Fruit fly (Drosophila melanogaster) whole organism, embryonic: Measurements from ENCODE around the gene ct.

Experiments used
- Abd-B ChIP-seq: fragments of 200-800 bp; sonication (Bioruptor generic); optimal IDR thresholded peaks from 2 replicates; lab custom pipeline; 2018; ENCODE audit warnings: missing biosample characterization, mild to moderate bottlenecking, missing genetic modification characterization, moderate library complexity
- Atf3 ChIP-seq: fragments of 200-800 bp; sonication (Bioruptor generic); optimal IDR thresholded peaks from 3 replicates; lab custom pipeline; 2016; ENCODE audit warnings: missing biosample characterization, missing genetic modification characterization
- CG10267 ChIP-seq: fragments of 200-800 bp; sonication (Bioruptor generic); optimal IDR thresholded peaks from 2 replicates; lab custom pipeline; 2018; ENCODE audit warnings: missing biosample characterization, mild to moderate bottlenecking, missing genetic modification characterization, moderate library complexity
- CG10366 ChIP-seq: fragments of 200-800 bp; sonication (Bioruptor generic); IDR thresholded peaks from 2 replicates; pipeline ENCODE4 v1.3.6; 2022; ENCODE audit warnings: missing biosample characterization, missing genetic modification characterization
- CG10979 ChIP-seq: fragments of 200-800 bp; sonication (Bioruptor generic); optimal IDR thresholded peaks from 2 replicates; lab custom pipeline; 2018; ENCODE audit warnings: missing biosample characterization, mild to moderate bottlenecking, missing genetic modification characterization, moderate library complexity
- CG11398 ChIP-seq: fragments of 200-800 bp; sonication (Bioruptor generic); optimal IDR thresholded peaks from 2 replicates; lab custom pipeline; 2016; ENCODE audit warnings: missing biosample characterization, missing genetic modification characterization
- CG13775 ChIP-seq: fragments of 200-800 bp; sonication (Bioruptor generic); optimal IDR thresholded peaks from 3 replicates; lab custom pipeline; 2017; ENCODE audit warnings: missing biosample characterization, mild to moderate bottlenecking, missing genetic modification characterization
- CG14667 ChIP-seq: fragments of 200-800 bp; sonication (Bioruptor generic); IDR thresholded peaks from 2 replicates; pipeline ENCODE4 v1.3.6; 2022; ENCODE audit warnings: missing biosample characterization, missing genetic modification characterization
- CG17829 ChIP-seq: fragments of 200-800 bp; optimal IDR thresholded peaks from 2 replicates; lab custom pipeline; 2019; ENCODE audit warnings: missing biosample characterization, mild to moderate bottlenecking, missing genetic modification characterization, moderate library complexity
- CG1792 ChIP-seq: fragments of 200-800 bp; sonication (Bioruptor generic); optimal IDR thresholded peaks from 2 replicates; lab custom pipeline; 2016; ENCODE audit warnings: missing biosample characterization, missing genetic modification characterization
- CG18619 ChIP-seq: fragments of 200-800 bp; sonication (Bioruptor generic); optimal IDR thresholded peaks from 3 replicates; lab custom pipeline; 2017; ENCODE audit warnings: missing biosample characterization, mild to moderate bottlenecking, missing genetic modification characterization
- CG2129 ChIP-seq: fragments of 200-800 bp; sonication (Bioruptor generic); IDR thresholded peaks from 2 replicates; pipeline ENCODE4 v1.3.6; 2022; ENCODE audit warnings: missing biosample characterization, missing genetic modification characterization; ENCODE audit not compliant: partially characterized antibody
- CG2889 ChIP-seq: fragments of 200-800 bp; sonication (Bioruptor generic); IDR thresholded peaks from 3 replicates; pipeline ENCODE4 v1.3.6; 2022; ENCODE audit warnings: missing biosample characterization, missing genetic modification characterization
- CG31388 ChIP-seq: fragments of 200-800 bp; sonication (Bioruptor generic); optimal IDR thresholded peaks from 2 replicates; lab custom pipeline; 2016; ENCODE audit warnings: missing biosample characterization, missing genetic modification characterization
- CG3838 ChIP-seq: fragments of 200-800 bp; sonication (Bioruptor generic); optimal IDR thresholded peaks from 3 replicates; lab custom pipeline; 2016; ENCODE audit warnings: missing biosample characterization, missing genetic modification characterization
- CG4424 ChIP-seq: fragments of 200-800 bp; sonication (Bioruptor generic); optimal IDR thresholded peaks from 3 replicates; lab custom pipeline; 2016; ENCODE audit warnings: missing biosample characterization, missing genetic modification characterization
- CG6254 ChIP-seq: fragments of 200-800 bp; sonication (Bioruptor generic); optimal IDR thresholded peaks from 3 replicates; lab custom pipeline; 2017; ENCODE audit warnings: mild to moderate bottlenecking, missing biosample characterization, missing genetic modification reagents, missing genetic modification characterization
- CG6791 ChIP-seq: fragments of 200-800 bp; sonication (Bioruptor generic); IDR thresholded peaks from 3 replicates; pipeline ENCODE4 v1.3.6; 2022; ENCODE audit warnings: missing biosample characterization, missing genetic modification characterization; ENCODE audit not compliant: partially characterized antibody
- CG8089 ChIP-seq: fragments of 200-800 bp; sonication (Bioruptor generic); optimal IDR thresholded peaks from 3 replicates; lab custom pipeline; 2016; ENCODE audit warnings: missing biosample characterization, missing genetic modification characterization
- CG8478 ChIP-seq: fragments of >200 bp; optimal IDR thresholded peaks from 2 replicates; lab custom pipeline; 2018
- CG8924 ChIP-seq: fragments of 200-800 bp; optimal IDR thresholded peaks from 3 replicates; lab custom pipeline; 2019; ENCODE audit warnings: missing biosample characterization, mild to moderate bottlenecking, missing genetic modification characterization, moderate library complexity
- CG9797 ChIP-seq: fragments of 200-800 bp; sonication (Bioruptor generic); optimal IDR thresholded peaks from 3 replicates; lab custom pipeline; 2018; ENCODE audit warnings: missing biosample characterization, mild to moderate bottlenecking, missing genetic modification characterization
- D19B ChIP-seq: fragments of 200-800 bp; sonication (Bioruptor generic); optimal IDR thresholded peaks from 2 replicates; lab custom pipeline; 2017; ENCODE audit warnings: missing biosample characterization, mild to moderate bottlenecking, missing genetic modification characterization
- Doc2 ChIP-seq: fragments of 200-800 bp; sonication (Bioruptor generic); IDR thresholded peaks from 2 replicates; pipeline ENCODE4 v1.3.6; 2022; ENCODE audit warnings: missing biosample characterization, missing genetic modification characterization
- Ets97D ChIP-seq: fragments of 200-800 bp; sonication (Bioruptor generic); optimal IDR thresholded peaks from 3 replicates; lab custom pipeline; 2016; ENCODE audit warnings: missing biosample characterization, missing genetic modification characterization
- Gsc ChIP-seq: fragments of 200-800 bp; sonication (Bioruptor generic); IDR thresholded peaks from 2 replicates; pipeline ENCODE4 v1.3.6; 2022; ENCODE audit warnings: missing biosample characterization, missing genetic modification characterization
- H2.0 ChIP-seq: fragments of 200-800 bp; sonication (Bioruptor generic); IDR thresholded peaks from 2 replicates; pipeline ENCODE4 v1.3.6; 2022; ENCODE audit warnings: missing biosample characterization, missing genetic modification characterization
- Hand ChIP-seq: fragments of 200-800 bp; sonication (Bioruptor generic); optimal IDR thresholded peaks from 2 replicates; lab custom pipeline; 2017; ENCODE audit warnings: mild to moderate bottlenecking, missing biosample characterization, missing genetic modification reagents, missing genetic modification characterization
- MESR4 ChIP-seq: fragments of 200-800 bp; sonication (Bioruptor generic); optimal IDR thresholded peaks from 2 replicates; lab custom pipeline; 2018; ENCODE audit warnings: missing biosample characterization, mild to moderate bottlenecking, missing genetic modification characterization, moderate library complexity
- Rx ChIP-seq: fragments of 200-800 bp; sonication (Bioruptor generic); IDR thresholded peaks from 2 replicates; pipeline ENCODE4 v1.3.6; 2022; ENCODE audit warnings: missing biosample characterization, missing genetic modification characterization
- Sry-β ChIP-seq: fragments of 200-800 bp; sonication (Bioruptor generic); optimal IDR thresholded peaks from 2 replicates; lab custom pipeline; 2018; ENCODE audit warnings: missing biosample characterization, mild to moderate bottlenecking, missing genetic modification characterization, moderate library complexity
- Vsx1 ChIP-seq: fragments of 200-800 bp; sonication (Bioruptor generic); optimal IDR thresholded peaks from 2 replicates; lab custom pipeline; 2017; ENCODE audit warnings: missing biosample characterization, mild to moderate bottlenecking, missing genetic modification characterization, missing genetic modification reagents
- bcd ChIP-seq: fragments of 200-800 bp; sonication (Bioruptor generic); optimal IDR thresholded peaks from 2 replicates; lab custom pipeline; 2017; ENCODE audit warnings: missing biosample characterization, mild to moderate bottlenecking, missing genetic modification characterization
- br ChIP-seq: fragments of >200 bp; optimal IDR thresholded peaks from 2 replicates; lab custom pipeline; 2017
- btn ChIP-seq: fragments of 200-800 bp; sonication (Bioruptor generic); optimal IDR thresholded peaks from 2 replicates; lab custom pipeline; 2016; ENCODE audit warnings: missing biosample characterization, missing genetic modification characterization
- crc ChIP-seq: fragments of 200-800 bp; sonication (Bioruptor generic); optimal IDR thresholded peaks from 2 replicates; lab custom pipeline; 2016; ENCODE audit warnings: missing biosample characterization, missing genetic modification characterization
- crol ChIP-seq: fragments of 200-800 bp; sonication (Bioruptor generic); IDR thresholded peaks from 2 replicates; pipeline ENCODE4 v1.3.6; 2022; ENCODE audit warnings: missing biosample characterization, missing genetic modification characterization
- da ChIP-seq: fragments of 200-800 bp; sonication (Bioruptor generic); optimal IDR thresholded peaks from 2 replicates; lab custom pipeline; 2016; ENCODE audit warnings: missing biosample characterization, missing genetic modification characterization
- dmrt99B ChIP-seq: fragments of 200-800 bp; sonication (Bioruptor generic); optimal IDR thresholded peaks from 2 replicates; lab custom pipeline; 2018; ENCODE audit warnings: missing biosample characterization, mild to moderate bottlenecking, missing genetic modification characterization, moderate library complexity
- dpn ChIP-seq, 2 experiments: fragments of 200-800 bp; sonication (Bioruptor generic); optimal IDR thresholded peaks; 3 replicates each; lab custom pipeline; 2016; ENCODE audit warnings: missing biosample characterization in 2 of 2, missing genetic modification characterization in 2 of 2
- esg ChIP-seq: fragments of 200-800 bp; sonication (Bioruptor generic); conservative IDR thresholded peaks from 2 replicates; pipeline ENCODE4 v1.3.6; 2022; ENCODE audit warnings: missing biosample characterization, missing genetic modification characterization
- gcm ChIP-seq: fragments of 200-800 bp; sonication (Bioruptor generic); optimal IDR thresholded peaks from 2 replicates; lab custom pipeline; 2019; ENCODE audit warnings: missing biosample characterization, mild to moderate bottlenecking, missing genetic modification characterization, moderate library complexity
- gem ChIP-seq: fragments of 200-800 bp; sonication (Bioruptor generic); optimal IDR thresholded peaks from 2 replicates; lab custom pipeline; 2019; ENCODE audit warnings: missing biosample characterization, mild to moderate bottlenecking, missing genetic modification characterization, moderate library complexity
- h ChIP-seq: fragments of >200 bp; optimal IDR thresholded peaks from 2 replicates; lab custom pipeline; 2017
- nmo ChIP-seq: fragments of 200-800 bp; sonication (Bioruptor generic); optimal IDR thresholded peaks from 2 replicates; lab custom pipeline; 2018; ENCODE audit warnings: missing biosample characterization, mild to moderate bottlenecking, missing genetic modification characterization, moderate library complexity
- rib ChIP-seq: fragments of 200-800 bp; sonication (Bioruptor generic); IDR thresholded peaks from 2 replicates; pipeline ENCODE4 v1.3.6; 2022; ENCODE audit warnings: missing biosample characterization, missing genetic modification characterization
- so ChIP-seq: fragments of 200-800 bp; sonication (Bioruptor generic); IDR thresholded peaks from 3 replicates; pipeline ENCODE4 v1.3.6; 2022; ENCODE audit warnings: missing biosample characterization, missing genetic modification characterization
- tio ChIP-seq: fragments of 200-800 bp; sonication (Bioruptor generic); optimal IDR thresholded peaks from 2 replicates; lab custom pipeline; 2017; ENCODE audit warnings: missing biosample characterization, missing genetic modification characterization, inconsistent platforms
- toy ChIP-seq: fragments of 200-800 bp; sonication (Bioruptor generic); IDR thresholded peaks from 2 replicates; pipeline ENCODE4 v1.3.6; 2022; ENCODE audit warnings: missing biosample characterization, missing genetic modification characterization
- usp ChIP-seq: fragments of >200 bp; optimal IDR thresholded peaks from 2 replicates; lab custom pipeline; 2017; ENCODE audit warnings: missing biosample characterization, missing genetic modification characterization

Gene ct

dm6 chrX:7696711-7697654 is 88.8 kb downstream of the ct start (continued):
- TF ChIP-seq Sry-β (GFP tag; lab: Kevin White, UChicago) (no peak), CG10979 (tag; lab: Kevin White, UChicago) (peak; percentile 63), so (peak; percentile 89), CG9797 (no peak), tio (GFP tag; lab: Kevin White, UChicago) (peak; percentile 73), toy (GFP tag; lab: Robert Waterston, UW) (peak; percentile 52; the same call in 1 of the 2 replicates), CG4424 (peak; percentile 82), crc (peak; percentile 81), CG8924 (tag; lab: Kevin White, UChicago) (peak; percentile 94), CG2129 (GFP tag; lab: Robert Waterston, UW) (no peak), CG8478 (no peak), h (lab: Kevin White, UChicago) (no peak), rib (GFP tag; lab: Robert Waterston, UW) (peak; percentile 95), CG6791 (GFP tag; lab: Robert Waterston, UW) (no peak), MESR4 (GFP tag; lab: Kevin White, UChicago) (peak; percentile 23), CG3838 (peak; percentile 85), CG17829 (peak; percentile 85), dpn (GFP tag; optimal IDR thresholded peaks at IDR 0.05; lab: Kevin White, UChicago) (peak; percentile 90 to 91), CG2889 (GFP tag; lab: Robert Waterston, UW) (peak; percentile 90), Gsc (no peak), CG10267 (peak; percentile 77), crol (GFP tag; lab: Robert Waterston, UW) (peak; percentile 62), btn (GFP tag; lab: Kevin White, UChicago) (no peak), Rx (peak; percentile 79), br (lab: Kevin White, UChicago) (no peak), Ets97D (GFP tag; lab: Kevin White, UChicago) (peak; percentile 51), Hand (peak; percentile 96), usp (GFP tag; lab: Kevin White, UChicago) (no peak), Doc2 (GFP tag; lab: Robert Waterston, UW) (peak; percentile 41; the same call in 1 of the 2 replicates), CG18619 (peak; percentile 92), gcm (GFP tag; lab: Kevin White, UChicago) (peak; percentile 75), da (GFP tag; lab: Kevin White, UChicago) (peak; percentile 39), CG13775 (GFP tag; lab: Kevin White, UChicago) (peak; percentile 83), CG11398 (peak; percentile 75), CG14667 (GFP tag; lab: Robert Waterston, UW) (peak; percentile 77), bcd (GFP tag; lab: Kevin White, UChicago) (peak; percentile 90), D19B (GFP tag; lab: Kevin White, UChicago) (peak; percentile 85), Vsx1 (GFP tag; lab: Kevin White, UChicago) (peak; percentile 86), CG8089 (peak; percentile 27), nmo (GFP tag; lab: Kevin White, UChicago) (peak; percentile 84), Atf3 (GFP tag; lab: Kevin White, UChicago) (peak; percentile 65), gem (peak; percentile 94), H2.0 (GFP tag; lab: Robert Waterston, UW) (peak; percentile 85), CG6254 (peak; percentile 29), Abd-B (GFP tag; lab: Kevin White, UChicago) (peak; percentile 86), CG1792 (GFP tag; lab: Kevin White, UChicago) (peak; percentile 64), CG10366 (peak; percentile 87), CG31388 (peak; percentile 24), dmrt99B (tag; lab: Kevin White, UChicago) (peak; percentile 91), esg (peak; percentile 78)
